Worm (Caenorhabditis elegans): ENCODE data around the gene egl-44.

ce11 chrII:5899080-5899479, 29.5 kb upstream of the egl-44 start:
- TF ChIP-seq ama-1 (optimal IDR thresholded peaks at IDR 0.05) (no peak), flt-1 (GFP tag; IDR thresholded peaks at IDR 0.05) (no peak), pes-1 (GFP tag; IDR thresholded peaks at IDR 0.05) (no peak), aly-1 (tag; optimal IDR thresholded peaks at IDR 0.05) (no peak), tbx-11 (GFP tag; IDR thresholded peaks at IDR 0.05) (no peak), ceh-13 (GFP tag; optimal IDR thresholded peaks at IDR 0.05) (no peak)
